Worm (Caenorhabditis elegans): ENCODE data around the gene W03C9.2.
A peak's percentile ranks its signal among the peaks of the same experiment; 100 is the strongest.

The W03C9.2 gene

ce11 chrII:11972266-11972665 is 10.1 kb downstream of the W03C9.2 start (continued):
- no peak for TF ChIP-seq vab-15 (tag; optimal IDR thresholded peaks at IDR 0.05)

ce11 chrII:11973632-11974031 is 11.5 kb downstream of the W03C9.2 start, which contains the start of gene acbp-6:
acbp-6 (minus strand) TSS chrII:11973732.
- TF ChIP-seq C04F5.9 (tag; optimal IDR thresholded peaks at IDR 0.05) (no peak), lin-13 (GFP tag; optimal IDR thresholded peaks at IDR 0.05) (peak; percentile 19), lsy-2 (tag; optimal IDR thresholded peaks at IDR 0.05) (no peak), unc-98 (GFP tag; IDR thresholded peaks at IDR 0.05) (no peak), fos-1 (tag; optimal IDR thresholded peaks at IDR 0.05) (no peak), pag-3 (tag; optimal IDR thresholded peaks at IDR 0.05; ENCODE audit: borderline replicate concordance, insufficient read depth) (no peak), hlh-4 (tag; optimal IDR thresholded peaks at IDR 0.05) (no peak)

DNA sequence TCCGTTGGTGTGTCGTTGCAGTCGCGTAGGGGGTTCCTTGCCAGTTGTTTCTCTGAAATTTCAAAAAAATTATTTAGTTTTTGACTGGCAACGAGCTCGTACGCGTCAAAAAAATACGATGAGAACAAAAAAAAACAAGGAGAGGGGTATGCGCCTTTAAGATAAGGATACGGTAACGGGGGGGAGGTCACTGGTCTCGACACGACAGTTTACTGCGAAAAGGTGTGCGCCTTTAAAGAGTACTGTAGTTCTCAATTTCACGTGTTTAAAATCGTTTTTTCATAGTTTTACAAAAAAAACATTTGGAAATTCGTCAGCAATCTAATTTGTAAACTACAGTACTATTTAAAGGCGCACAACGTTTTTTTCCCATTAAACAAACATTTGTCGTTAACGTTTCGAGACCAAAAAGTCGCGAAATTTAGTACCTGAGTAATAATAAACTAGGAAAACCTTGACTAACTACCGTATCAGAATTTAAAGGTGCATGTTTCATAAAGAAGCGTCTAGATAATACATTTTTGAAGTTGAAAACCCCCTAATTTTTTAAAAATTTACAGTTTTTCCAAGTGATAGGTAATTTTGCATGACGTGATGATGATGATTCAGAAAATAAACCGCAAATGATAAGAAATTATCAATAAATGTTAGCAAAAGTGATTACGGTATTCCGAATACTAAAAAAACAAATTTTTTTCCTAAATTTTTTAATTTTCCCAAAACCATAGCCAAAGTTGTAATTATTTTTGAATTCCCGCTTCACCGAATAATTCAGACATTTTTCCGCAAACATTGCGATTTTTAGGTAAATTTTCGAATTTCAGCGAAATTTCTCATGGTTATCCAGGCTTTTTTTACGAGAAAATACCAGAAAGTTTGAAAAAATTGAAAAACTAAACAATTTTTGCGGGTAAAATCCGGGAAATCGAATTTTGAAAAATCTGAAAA is 12.2 kb downstream of the W03C9.2 start:
- TF ChIP-seq unc-62 (GFP tag; optimal IDR thresholded peaks at IDR 0.05), result no peak
- no peak for TF ChIP-seq blmp-1 (tag; optimal IDR thresholded peaks at IDR 0.05)
- TF ChIP-seq zip-4 (GFP tag; optimal IDR thresholded peaks at IDR 0.05), result peak; percentile 3
- no peak for TF ChIP-seq C04F5.9 (tag; optimal IDR thresholded peaks at IDR 0.05)
- peak; percentile 36 for TF ChIP-seq rnt-1 (tag; optimal IDR thresholded peaks at IDR 0.05)
- TF ChIP-seq aly-2 (tag; optimal IDR thresholded peaks at IDR 0.05), result peak; percentile 93
- TF ChIP-seq sup-37 (GFP tag; optimal IDR thresholded peaks at IDR 0.05), result no peak
- TF ChIP-seq xbp-1 (tag; optimal IDR thresholded peaks at IDR 0.05), result peak; percentile 4
- TF ChIP-seq fkh-4 (tag; optimal IDR thresholded peaks at IDR 0.05; ENCODE audit: borderline replicate concordance), result no peak
- no peak for TF ChIP-seq unc-130 (tag; optimal IDR thresholded peaks at IDR 0.05)
- no peak for TF ChIP-seq Y116A8C.19 (tag; optimal IDR thresholded peaks at IDR 0.05; ENCODE audit: borderline replicate concordance)
- TF ChIP-seq mep-1 (tag; optimal IDR thresholded peaks at IDR 0.05), result no peak
- TF ChIP-seq vab-15 (tag; optimal IDR thresholded peaks at IDR 0.05), result no peak
- no peak for TF ChIP-seq nhr-237 (tag; optimal IDR thresholded peaks at IDR 0.05)
- peak; percentile 81 for TF ChIP-seq nhr-85 (tag)
- peak in 2 of 3 experiments; percentile 1 to 30 for TF ChIP-seq dpl-1 (GFP tag; optimal IDR thresholded peaks at IDR 0.05)
- peak; percentile 41 for TF ChIP-seq nhr-47 (tag; optimal IDR thresholded peaks at IDR 0.05)
- peak; percentile 30 for TF ChIP-seq swsn-7 (tag; optimal IDR thresholded peaks at IDR 0.05)
- no peak for TF ChIP-seq aha-1 (tag; optimal IDR thresholded peaks at IDR 0.05)
- TF ChIP-seq unc-30 (tag; optimal IDR thresholded peaks at IDR 0.05), result no peak
- TF ChIP-seq lin-15B (tag; optimal IDR thresholded peaks at IDR 0.05), result no peak
- TF ChIP-seq dsc-1 (tag; optimal IDR thresholded peaks at IDR 0.05), result peak; percentile 18
- TF ChIP-seq egl-13 (tag; optimal IDR thresholded peaks at IDR 0.05), result no peak
- TF ChIP-seq pag-3 (tag; optimal IDR thresholded peaks at IDR 0.05; ENCODE audit: borderline replicate concordance, insufficient read depth), result no peak
- no peak for TF ChIP-seq tbx-2 (tag; optimal IDR thresholded peaks at IDR 0.05)
- peak; percentile 36 for TF ChIP-seq pax-3 (tag; optimal IDR thresholded peaks at IDR 0.05)
- no peak for TF ChIP-seq nhr-84 (tag; optimal IDR thresholded peaks at IDR 0.05)
- TF ChIP-seq jun-1 (tag; optimal IDR thresholded peaks at IDR 0.05), result peak; percentile 39
- no peak for TF ChIP-seq ceh-63 (GFP tag; optimal IDR thresholded peaks at IDR 0.05)
- TF ChIP-seq hpl-2 (GFP tag; optimal IDR thresholded peaks at IDR 0.05), result peak; percentile 38
- TF ChIP-seq alr-1 (tag; optimal IDR thresholded peaks at IDR 0.05; ENCODE audit: borderline replicate concordance), result no peak
- no peak for TF ChIP-seq C16A3.4 (tag; optimal IDR thresholded peaks at IDR 0.05)
- no peak for TF ChIP-seq fkh-10 (GFP tag; optimal IDR thresholded peaks at IDR 0.05)
- peak; percentile 41 to 59 for TF ChIP-seq lsy-2 (tag; optimal IDR thresholded peaks at IDR 0.05)
- no peak for TF ChIP-seq ces-1 (GFP tag; optimal IDR thresholded peaks at IDR 0.05)
- TF ChIP-seq fos-1 (tag; optimal IDR thresholded peaks at IDR 0.05), result no peak
- TF ChIP-seq mdl-1 (tag; optimal IDR thresholded peaks at IDR 0.05), result no peak
- peak; percentile 24 for TF ChIP-seq C34B4.2 (tag; optimal IDR thresholded peaks at IDR 0.05)
- peak; percentile 60 for TF ChIP-seq nhr-20 (tag; optimal IDR thresholded peaks at IDR 0.05)
- peak; percentile 66 for TF ChIP-seq ama-1 (optimal IDR thresholded peaks at IDR 0.05)
- TF ChIP-seq hlh-17 (GFP tag; optimal IDR thresholded peaks at IDR 0.05; ENCODE audit: borderline replicate concordance), result peak; percentile 80
- TF ChIP-seq isw-1 (GFP tag; IDR thresholded peaks at IDR 0.05), result no peak
- no peak for TF ChIP-seq unc-98 (GFP tag; IDR thresholded peaks at IDR 0.05)
- no peak for TF ChIP-seq sox-4 (tag; optimal IDR thresholded peaks at IDR 0.05)
